Fruit fly (Drosophila melanogaster): Measurements from ENCODE around the gene COX4.

COX4 gene

DNA sequence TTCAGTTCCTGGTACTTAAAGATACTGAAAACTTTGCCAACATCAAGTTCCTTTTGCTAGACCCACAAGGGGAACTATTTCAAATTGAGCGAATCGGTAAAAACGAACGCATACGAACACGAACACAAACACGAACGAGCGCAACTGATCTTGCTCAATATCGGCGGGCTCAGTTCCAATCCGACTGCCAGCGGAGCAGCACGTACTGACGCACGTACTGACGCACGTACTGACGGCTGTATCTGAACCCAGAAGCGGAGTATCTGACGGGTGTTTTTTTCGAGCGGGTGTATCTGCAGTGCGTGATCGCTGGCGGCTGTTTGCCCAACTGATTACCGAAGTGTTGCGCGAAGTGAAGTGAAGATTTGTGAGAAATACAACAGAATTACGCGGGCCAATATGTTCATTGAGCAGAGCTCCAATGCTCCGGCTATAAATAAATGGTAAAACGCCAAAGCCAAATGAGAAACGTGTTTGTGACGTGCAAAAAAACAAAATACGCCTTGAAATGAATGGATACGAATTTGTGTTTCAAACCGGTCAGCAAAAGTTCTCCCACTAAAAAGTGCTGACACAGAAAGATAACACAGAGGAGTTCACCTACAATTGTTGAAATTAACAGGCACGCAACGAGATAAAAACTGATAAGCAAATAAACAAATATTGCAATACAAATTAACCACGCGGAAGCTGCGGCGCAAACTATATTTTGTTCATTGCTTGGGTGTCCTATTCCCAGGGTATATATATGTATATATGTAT is 23.2 kb upstream of the COX4 start (continued):
- no peak for TF ChIP-seq CG14667 (GFP tag; IDR thresholded peaks at IDR 0.05)
- TF ChIP-seq maf-S (GFP tag; optimal IDR thresholded peaks at IDR 0.05): peak; percentile 12
- peak; percentile 75 for TF ChIP-seq bbx (GFP tag; IDR thresholded peaks at IDR 0.05; ENCODE audit: partially characterized antibody)
- TF ChIP-seq CG12219 (GFP tag; optimal IDR thresholded peaks at IDR 0.05): peak; percentile 36
- TF ChIP-seq Jarid2 (GFP tag; optimal IDR thresholded peaks at IDR 0.05): peak; percentile 99
- TF ChIP-seq CG2712 (tag; optimal IDR thresholded peaks at IDR 0.05): peak; percentile 17
- no peak for TF ChIP-seq br (optimal IDR thresholded peaks at IDR 0.05)
- TF ChIP-seq pros (GFP tag; optimal IDR thresholded peaks at IDR 0.05): peak; percentile 48
- peak in 1 of 2 experiments; percentile 5 for TF ChIP-seq eve (GFP tag; optimal IDR thresholded peaks at IDR 0.05)
- no peak for TF ChIP-seq CG7745 (tag; optimal IDR thresholded peaks at IDR 0.05)
- no peak for TF ChIP-seq HLH54F (GFP tag; optimal IDR thresholded peaks at IDR 0.05)
- no peak for TF ChIP-seq CG12155 (GFP tag; optimal IDR thresholded peaks at IDR 0.05)
- TF ChIP-seq jigr1 (GFP tag; IDR thresholded peaks at IDR 0.05): no peak
- peak; percentile 39 for TF ChIP-seq Dad (GFP tag; optimal IDR thresholded peaks at IDR 0.05)
- TF ChIP-seq CG8388 (GFP tag; optimal IDR thresholded peaks at IDR 0.05): peak; percentile 14
- TF ChIP-seq amos (GFP tag; IDR thresholded peaks at IDR 0.05; ENCODE audit: partially characterized antibody): peak; percentile 64
- TF ChIP-seq CG17328 (GFP tag; IDR thresholded peaks at IDR 0.05): 0 out of 2 replicates have a peak, but pooled peaks have one; percentile 42
- peak; percentile 16 for TF ChIP-seq CG3163 (GFP tag; optimal IDR thresholded peaks at IDR 0.05)
- TF ChIP-seq MTF-1 (GFP tag; optimal IDR thresholded peaks at IDR 0.05; ENCODE audit: borderline replicate concordance): no peak
- TF ChIP-seq Hr78 (GFP tag; optimal IDR thresholded peaks at IDR 0.05): peak in 1 of 2 experiments; percentile 52
- TF ChIP-seq ERR (GFP tag; optimal IDR thresholded peaks at IDR 0.05): peak; percentile 10
- TF ChIP-seq sim (GFP tag; IDR thresholded peaks at IDR 0.05): 0 out of 2 replicates have a peak, but pooled peaks have one; percentile 48
- TF ChIP-seq CG32532 (GFP tag; IDR thresholded peaks at IDR 0.05): peak; percentile 17; the same call in 1 of the 2 replicates
- TF ChIP-seq disco-r (GFP tag; optimal IDR thresholded peaks at IDR 0.05): no peak
- peak; percentile 29; the same call in 1 of the 2 replicates for TF ChIP-seq E2f2 (GFP tag; IDR thresholded peaks at IDR 0.05)
- peak; percentile 28 for TF ChIP-seq ac (GFP tag; optimal IDR thresholded peaks at IDR 0.05)
- no peak for TF ChIP-seq Asciz (GFP tag; optimal IDR thresholded peaks at IDR 0.05)
- TF ChIP-seq sug (tag; optimal IDR thresholded peaks at IDR 0.05): peak; percentile 54
- no peak for TF ChIP-seq CG10431 (GFP tag; optimal IDR thresholded peaks at IDR 0.05)
- peak; percentile 79 for TF ChIP-seq chm (GFP tag; IDR thresholded peaks at IDR 0.05)
- TF ChIP-seq slbo (GFP tag; IDR thresholded peaks at IDR 0.05): peak; percentile 44
- no peak for TF ChIP-seq luna (GFP tag; optimal IDR thresholded peaks at IDR 0.05)
- TF ChIP-seq schlank (tag; optimal IDR thresholded peaks at IDR 0.05): no peak
- TF ChIP-seq Ada2b (GFP tag; IDR thresholded peaks at IDR 0.05): no peak
- peak; percentile 26 for TF ChIP-seq CG1233 (GFP tag; optimal IDR thresholded peaks at IDR 0.05)
- peak in 1 of 3 experiments; percentile 39 for TF ChIP-seq Stat92E (GFP tag; optimal IDR thresholded peaks at IDR 0.05)
- peak; percentile 23; the same call in 1 of the 2 replicates for TF ChIP-seq CG14014 (GFP tag; IDR thresholded peaks at IDR 0.05)
- TF ChIP-seq row (GFP tag; IDR thresholded peaks at IDR 0.05): peak; percentile 10; the same call in 1 of the 3 replicates
- peak; percentile 31 for TF ChIP-seq ftz-f1 (GFP tag; optimal IDR thresholded peaks at IDR 0.05)
- TF ChIP-seq Ravus (GFP tag; IDR thresholded peaks at IDR 0.05): no peak
- peak; percentile 21 for TF ChIP-seq CG9727 (GFP tag; optimal IDR thresholded peaks at IDR 0.05)
- TF ChIP-seq HHEX (GFP tag; optimal IDR thresholded peaks at IDR 0.05): peak; percentile 46
- TF ChIP-seq rib (GFP tag; IDR thresholded peaks at IDR 0.05): peak; percentile 77; the same call in 1 of the 2 replicates
- peak; percentile 3 for TF ChIP-seq CG7839 (tag; optimal IDR thresholded peaks at IDR 0.05)
- TF ChIP-seq so (GFP tag; IDR thresholded peaks at IDR 0.05): peak; percentile 49; the same call in 1 of the 3 replicates
- peak; percentile 34 for TF ChIP-seq CG8924 (tag; optimal IDR thresholded peaks at IDR 0.05)
- peak; percentile 11 for TF ChIP-seq CG3281 (GFP tag; optimal IDR thresholded peaks at IDR 0.05)
- peak; percentile 61; the same call in 1 of the 2 replicates for TF ChIP-seq ato (GFP tag; IDR thresholded peaks at IDR 0.05; ENCODE audit: partially characterized antibody)
